Worm (Caenorhabditis elegans): ENCODE results near the gene gtr-1.

ce11 chrX:759634-760033, 42.9 kb upstream of the gtr-1 start, which contains the start of gene aex-3:
- no peak for TF ChIP-seq ref-1 (GFP tag; conservative IDR thresholded peaks at IDR 0.05)
- no peak for TF ChIP-seq flt-1 (GFP tag; IDR thresholded peaks at IDR 0.05)
- TF ChIP-seq klf-2 (GFP tag; conservative IDR thresholded peaks at IDR 0.05) = no peak
- no peak for TF ChIP-seq med-1 (GFP tag; optimal IDR thresholded peaks at IDR 0.05; ENCODE audit: insufficient read depth)
- TF ChIP-seq ztf-23 (GFP tag; IDR thresholded peaks at IDR 0.05) = no peak
- no peak for TF ChIP-seq cog-1 (tag; optimal IDR thresholded peaks at IDR 0.05)
